Worm (Caenorhabditis elegans) whole organism, L2 larva: Measurements from ENCODE around the gene nhr-256.

Experiments
- C34F6.9 ChIP-seq: fragments of 150-350 bp; optimal IDR thresholded peaks from 2 replicates; lab custom pipeline; 2014; ENCODE audit warnings: missing biosample characterization, missing genetic modification characterization
- ama-1 ChIP-seq: fragments of 150-350 bp; optimal IDR thresholded peaks from 2 replicates; lab custom pipeline; 2018; ENCODE audit warnings: inconsistent platforms
- egl-27 ChIP-seq: sonication (generic microtip); optimal IDR thresholded peaks from 3 replicates; lab custom pipeline; 2017; ENCODE audit warnings: missing biosample characterization, missing genetic modification reagents, missing genetic modification characterization
- lin-39 ChIP-seq: fragments of 150-350 bp; optimal IDR thresholded peaks from 2 replicates; lab custom pipeline; 2014; ENCODE audit warnings: missing biosample characterization, missing genetic modification reagents, missing genetic modification characterization
- lsy-2 ChIP-seq, 2 experiments: fragments of 150-350 bp in 1 of 2; sonication (generic microtip) in 1 of 2; optimal IDR thresholded peaks; 2 replicates each; lab custom pipeline; 2014 to 2017; ENCODE audit warnings: missing biosample characterization in 2 of 2, missing genetic modification characterization in 2 of 2
- mab-5 ChIP-seq: fragments of 150-350 bp; optimal IDR thresholded peaks from 2 replicates; lab custom pipeline; 2014; ENCODE audit warnings: missing biosample characterization, missing genetic modification characterization
- nhr-10 ChIP-seq: sonication (generic microtip); optimal IDR thresholded peaks from 2 replicates; lab custom pipeline; 2017; ENCODE audit warnings: missing biosample characterization, missing genetic modification characterization
- nhr-25 ChIP-seq: fragments of 150-350 bp; sonication (generic microtip); optimal IDR thresholded peaks from 3 replicates; lab custom pipeline; 2014; ENCODE audit warnings: missing biosample characterization, missing genetic modification characterization
- snpc-4 ChIP-seq: fragments of 150-350 bp; optimal IDR thresholded peaks from 2 replicates; lab custom pipeline; 2014; ENCODE audit warnings: missing biosample characterization, missing genetic modification characterization
- unc-39 ChIP-seq: fragments of 150-350 bp; optimal IDR thresholded peaks from 2 replicates; lab custom pipeline; 2014; ENCODE audit warnings: missing biosample characterization, missing genetic modification characterization
- ztf-4 ChIP-seq: fragments of 150-350 bp; optimal IDR thresholded peaks from 2 replicates; lab custom pipeline; 2014; ENCODE audit warnings: missing biosample characterization, missing genetic modification characterization

DNA sequence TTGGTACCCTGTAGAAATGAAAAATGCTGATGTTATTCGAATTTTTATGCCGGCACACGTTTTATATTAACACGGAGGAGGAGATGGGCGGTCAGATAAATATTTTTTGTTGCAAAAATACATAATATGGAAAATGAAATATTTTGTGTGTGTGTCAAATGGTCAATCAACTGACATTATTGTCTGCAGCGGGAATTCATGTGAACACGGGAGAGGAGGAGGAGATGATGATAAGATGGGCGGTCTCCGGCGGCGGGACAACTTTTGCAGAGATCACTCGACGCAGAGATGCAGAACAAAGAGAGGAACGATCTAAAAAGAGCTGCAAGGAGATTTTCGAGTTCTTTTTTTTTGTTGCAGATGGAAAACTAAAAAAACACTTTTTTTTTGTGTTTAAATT lies 28.2 kb downstream of the nhr-256 start, which contains the start of gene dhs-13:
- TF ChIP-seq ztf-4 (tag; lab: Kevin White, UChicago) (no peak), C34F6.9 (no peak), lsy-2 (tag; optimal IDR thresholded peaks at IDR 0.05; lab: Kevin White, UChicago) (peak in 1 of 2 experiments; percentile 5), egl-27 (tag; lab: Kevin White, UChicago) (no peak), mab-5 (tag; lab: Kevin White, UChicago) (no peak), lin-39 (no peak), snpc-4 (tag; lab: Kevin White, UChicago) (no peak), ama-1 (lab: Kevin White, UChicago) (no peak), nhr-25 (tag; lab: Kevin White, UChicago) (no peak), nhr-10 (tag; lab: Kevin White, UChicago) (no peak), unc-39 (no peak)
